Worm (Caenorhabditis elegans) whole organism, mixed stage, embryonic: ENCODE results near the gene srw-69.

ENCODE experiments used
- ces-1 ChIP-seq: fragments of 150-350 bp; optimal IDR thresholded peaks from 2 replicates; lab custom pipeline; 2014; ENCODE audit warnings: missing biosample characterization, missing genetic modification reagents, missing genetic modification characterization
- elt-3 ChIP-seq: fragments of 150-350 bp; optimal IDR thresholded peaks from 2 replicates; lab custom pipeline; 2014; ENCODE audit warnings: missing biosample characterization, missing genetic modification characterization
- lin-13 ChIP-seq: fragments of 150-350 bp; optimal IDR thresholded peaks from 2 replicates; lab custom pipeline; 2014; ENCODE audit warnings: missing biosample characterization, missing genetic modification characterization
- nhr-12 ChIP-seq: fragments of 150-350 bp; optimal IDR thresholded peaks from 2 replicates; lab custom pipeline; 2014; ENCODE audit warnings: missing biosample characterization, missing genetic modification characterization
- pha-4 ChIP-seq: fragments of 150-350 bp; optimal IDR thresholded peaks from 2 replicates; lab custom pipeline; 2018; ENCODE audit warnings: missing biosample characterization, missing genetic modification reagents, missing genetic modification characterization
- sptf-1 ChIP-seq: sonication (generic microtip); optimal IDR thresholded peaks from 2 replicates; lab custom pipeline; 2017; ENCODE audit warnings: mild to moderate bottlenecking, missing genetic modification characterization, moderate library complexity, missing compliant biosample characterization
- unc-39 ChIP-seq: fragments of 150-350 bp; optimal IDR thresholded peaks from 2 replicates; lab custom pipeline; 2014; ENCODE audit warnings: missing biosample characterization, missing genetic modification characterization
- unc-62 ChIP-seq: fragments of 150-350 bp; optimal IDR thresholded peaks from 2 replicates; lab custom pipeline; 2014; ENCODE audit warnings: missing biosample characterization, missing genetic modification reagents, missing genetic modification characterization
- ztf-11 ChIP-seq: fragments of 150-350 bp; optimal IDR thresholded peaks from 2 replicates; lab custom pipeline; 2014; ENCODE audit warnings: missing biosample characterization, missing genetic modification characterization

DNA sequence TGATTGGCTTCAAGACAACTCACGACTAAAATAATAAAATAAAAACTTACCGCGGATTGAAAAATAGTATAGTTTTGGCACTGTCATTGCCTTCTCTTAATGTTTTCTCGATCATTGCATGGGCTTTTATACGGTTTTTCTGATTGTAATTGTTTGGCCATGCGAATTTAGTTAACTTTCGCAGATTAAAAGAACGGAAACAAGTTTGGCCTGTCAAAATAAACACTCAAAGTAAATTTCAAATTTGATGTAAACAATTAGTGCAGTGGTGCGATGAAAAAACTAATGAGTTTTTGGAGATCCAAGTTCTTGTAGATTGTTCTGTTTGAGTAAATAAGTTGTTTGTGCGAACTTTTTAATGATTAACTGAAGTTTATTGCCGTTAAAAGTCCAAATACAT is 29.6 kb downstream of the srw-69 start, which contains the start of gene gst-41:
- TF ChIP-seq pha-4 (tag; lab: Kevin White, UChicago), result no peak
- TF ChIP-seq ztf-11 (tag; lab: Kevin White, UChicago), result no peak
- no peak for TF ChIP-seq nhr-12 (tag; lab: Kevin White, UChicago)
- TF ChIP-seq ces-1 (GFP tag; lab: Kevin White, UChicago), result no peak
- TF ChIP-seq unc-62, result no peak
- TF ChIP-seq sptf-1 (tag; lab: Kevin White, UChicago), result no peak
- TF ChIP-seq elt-3, result no peak
- TF ChIP-seq lin-13 (tag; lab: Kevin White, UChicago), result no peak
- no peak for TF ChIP-seq unc-39 (tag; lab: Kevin White, UChicago)
